Fruit fly (Drosophila melanogaster): ENCODE data around the gene tbrd-1.

Gene tbrd-1

dm6 chr3R:23878318-23878799, 15.0 kb downstream of the tbrd-1 start (continued):
- TF ChIP-seq CG32006 (GFP tag; optimal IDR thresholded peaks at IDR 0.05) (peak; percentile 90), CG3032 (tag; optimal IDR thresholded peaks at IDR 0.05) (peak; percentile 52), CG11902 (GFP tag; optimal IDR thresholded peaks at IDR 0.05) (no peak), fd85E (GFP tag; optimal IDR thresholded peaks at IDR 0.05) (no peak), Blimp-1 (GFP tag; optimal IDR thresholded peaks at IDR 0.05) (no peak), CG3919 (GFP tag; optimal IDR thresholded peaks at IDR 0.05) (no peak), CG11294 (GFP tag; IDR thresholded peaks at IDR 0.05) (no peak), vri (GFP tag; optimal IDR thresholded peaks at IDR 0.05) (peak; percentile 40), eg (GFP tag; IDR thresholded peaks at IDR 0.05) (no peak), CG6808 (GFP tag; optimal IDR thresholded peaks at IDR 0.05) (peak; percentile 60), Ets96B (tag; optimal IDR thresholded peaks at IDR 0.05) (peak; percentile 74), acj6 (GFP tag; optimal IDR thresholded peaks at IDR 0.05) (peak; percentile 30), pdm3 (GFP tag; optimal IDR thresholded peaks at IDR 0.05) (peak; percentile 49), achi (GFP tag; optimal IDR thresholded peaks at IDR 0.05) (peak; percentile 41), Smox (GFP tag; optimal IDR thresholded peaks at IDR 0.05) (no peak), CG16779 (tag; optimal IDR thresholded peaks at IDR 0.05) (no peak), esn (GFP tag; optimal IDR thresholded peaks at IDR 0.05) (peak; percentile 8), Hr38 (GFP tag; optimal IDR thresholded peaks at IDR 0.05) (no peak)

dm6 chr3R:23877606-23878317, 15.6 kb downstream of the tbrd-1 start:
- TF ChIP-seq svp (GFP tag) (peak; percentile 92), dsx (GFP tag; optimal IDR thresholded peaks at IDR 0.05; ENCODE audit: poor library complexity, severe bottlenecking) (peak; percentile 98), CG3032 (tag; optimal IDR thresholded peaks at IDR 0.05) (no peak), Sox102F (GFP tag; optimal IDR thresholded peaks at IDR 0.05) (no peak), acj6 (GFP tag; optimal IDR thresholded peaks at IDR 0.05) (no peak), cyc (GFP tag; optimal IDR thresholded peaks at IDR 0.05) (no peak), Ets96B (tag; optimal IDR thresholded peaks at IDR 0.05) (no peak), OdsH (GFP tag; optimal IDR thresholded peaks at IDR 0.05) (no peak), ss (GFP tag; optimal IDR thresholded peaks at IDR 0.05) (peak; percentile 65 to 66), CG6808 (GFP tag; optimal IDR thresholded peaks at IDR 0.05) (no peak), CG10631 (GFP tag; optimal IDR thresholded peaks at IDR 0.05) (no peak), fd59A (GFP tag; optimal IDR thresholded peaks at IDR 0.05) (no peak), Eip78C (GFP tag) (no peak), CG6276 (GFP tag; optimal IDR thresholded peaks at IDR 0.05) (no peak), dac (GFP tag; optimal IDR thresholded peaks at IDR 0.05) (no peak), salr (GFP tag; optimal IDR thresholded peaks at IDR 0.05) (peak in 1 of 2 experiments; percentile 23), Met (GFP tag; optimal IDR thresholded peaks at IDR 0.05) (no peak), Hr39 (GFP tag; optimal IDR thresholded peaks at IDR 0.05) (no peak), eg (GFP tag; IDR thresholded peaks at IDR 0.05) (peak; percentile 25; the same call in 1 of the 3 replicates), CG11762 (GFP tag; optimal IDR thresholded peaks at IDR 0.05; ENCODE audit: insufficient read depth) (no peak), CG10669 (GFP tag; optimal IDR thresholded peaks at IDR 0.05) (no peak), CG6163 (GFP tag; IDR thresholded peaks at IDR 0.05) (peak; percentile 49), net (GFP tag; optimal IDR thresholded peaks at IDR 0.05) (no peak), CG6854 (GFP tag; optimal IDR thresholded peaks at IDR 0.05) (peak; percentile 4), fkh (GFP tag; optimal IDR thresholded peaks at IDR 0.05) (peak; percentile 62), CG9139 (GFP tag; optimal IDR thresholded peaks at IDR 0.05) (peak; percentile 53), Eip75B (GFP tag; optimal IDR thresholded peaks at IDR 0.05) (no peak), achi (GFP tag; optimal IDR thresholded peaks at IDR 0.05) (no peak), CG1621 (tag; optimal IDR thresholded peaks at IDR 0.05) (peak; percentile 48), Hr38 (GFP tag; optimal IDR thresholded peaks at IDR 0.05) (no peak), lz (GFP tag; optimal IDR thresholded peaks at IDR 0.05) (no peak), CG16779 (tag; optimal IDR thresholded peaks at IDR 0.05) (no peak), CG15336 (GFP tag; IDR thresholded peaks at IDR 0.05) (no peak), CG8319 (GFP tag; optimal IDR thresholded peaks at IDR 0.05) (no peak), CG7368 (GFP tag; optimal IDR thresholded peaks at IDR 0.05) (no peak), CG3919 (GFP tag; optimal IDR thresholded peaks at IDR 0.05) (no peak), Gug (GFP tag; IDR thresholded peaks at IDR 0.05) (no peak)

Measured in whole organism, prepupa.